Fruit fly (Drosophila melanogaster) Kc167 (cell line): Measurements from ENCODE around the gene stai.

Experiments used
- Myc ChIP-seq: fragments of >200 bp; optimal IDR thresholded peaks from 2 replicates; lab custom pipeline; 2017; ENCODE audit warnings: missing external identifiers
- Sin3A ChIP-seq: fragments of >200 bp; optimal IDR thresholded peaks from 2 replicates; lab custom pipeline; 2018; ENCODE audit warnings: missing external identifiers
- h ChIP-seq: fragments of >200 bp; optimal IDR thresholded peaks from 3 replicates; lab custom pipeline; 2018; ENCODE audit warnings: missing external identifiers
- insv ChIP-seq: fragments of >200 bp; optimal IDR thresholded peaks from 3 replicates; lab custom pipeline; 2018; ENCODE audit warnings: missing external identifiers
- psq ChIP-seq: fragments of >200 bp; optimal IDR thresholded peaks from 2 replicates; lab custom pipeline; 2017; ENCODE audit warnings: missing external identifiers
- ttk ChIP-seq: sonication (Bioruptor generic); optimal IDR thresholded peaks from 2 replicates; lab custom pipeline; 2017; ENCODE audit warnings: missing external identifiers

The stai gene

dm6 chr2L:6109313-6109847 lies 9.2 kb downstream of the stai start:
- TF ChIP-seq h = no peak
- no peak for TF ChIP-seq Myc (lab: Kevin White, UChicago)
- TF ChIP-seq psq (lab: Kevin White, UChicago) = no peak
- TF ChIP-seq Sin3A (lab: Kevin White, UChicago) = no peak
- no peak for TF ChIP-seq insv (lab: Kevin White, UChicago)
- no peak for TF ChIP-seq ttk (lab: Kevin White, UChicago)

DNA sequence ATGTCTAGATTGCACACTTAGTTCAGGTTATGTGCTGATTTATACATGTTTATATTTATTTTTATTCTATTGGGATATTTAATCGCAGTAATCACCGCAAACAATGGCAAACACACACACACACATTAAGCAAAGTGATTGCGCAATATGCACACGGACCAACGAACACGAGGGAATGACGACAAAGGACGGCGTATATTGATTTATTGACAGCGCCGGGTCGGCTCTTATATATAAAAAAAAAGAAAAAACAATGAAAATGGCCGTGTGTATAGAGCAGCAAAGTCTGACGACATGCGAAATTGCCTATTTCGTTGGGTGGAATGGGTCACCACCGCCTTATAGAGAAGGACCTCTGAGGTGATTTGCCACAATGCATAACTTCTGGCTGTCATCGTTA lies 10.6 kb downstream of the stai start:
- TF ChIP-seq h = no peak
- no peak for TF ChIP-seq psq (lab: Kevin White, UChicago)
- TF ChIP-seq Myc (lab: Kevin White, UChicago) = no peak
- no peak for TF ChIP-seq insv (lab: Kevin White, UChicago)
- no peak for TF ChIP-seq Sin3A (lab: Kevin White, UChicago)
- TF ChIP-seq ttk (lab: Kevin White, UChicago) = no peak

dm6 chr2L:6118212-6118611 lies 18.0 kb downstream of the stai start, which contains the start of gene CG31642:
Gene CG31642 (plus strand): TSS chr2L:6118512.
- TF ChIP-seq Myc (lab: Kevin White, UChicago) (no peak), insv (lab: Kevin White, UChicago) (no peak), Sin3A (lab: Kevin White, UChicago) (no peak), ttk (lab: Kevin White, UChicago) (no peak), psq (lab: Kevin White, UChicago) (no peak), h (no peak)

- TF ChIP-seq ttk (lab: Kevin White, UChicago) = no peak
- TF ChIP-seq psq (lab: Kevin White, UChicago) = no peak
- no peak for TF ChIP-seq h
- TF ChIP-seq insv (lab: Kevin White, UChicago) = no peak
- TF ChIP-seq Myc (lab: Kevin White, UChicago) = no peak
- no peak for TF ChIP-seq Sin3A (lab: Kevin White, UChicago)
These were observed 24.6 kb downstream of the stai start, which contains the start of gene Arpc4 for dm6 chr2L:6124815-6125214. Gene Arpc4 (plus strand): TSS chr2L:6125132.

DNA sequence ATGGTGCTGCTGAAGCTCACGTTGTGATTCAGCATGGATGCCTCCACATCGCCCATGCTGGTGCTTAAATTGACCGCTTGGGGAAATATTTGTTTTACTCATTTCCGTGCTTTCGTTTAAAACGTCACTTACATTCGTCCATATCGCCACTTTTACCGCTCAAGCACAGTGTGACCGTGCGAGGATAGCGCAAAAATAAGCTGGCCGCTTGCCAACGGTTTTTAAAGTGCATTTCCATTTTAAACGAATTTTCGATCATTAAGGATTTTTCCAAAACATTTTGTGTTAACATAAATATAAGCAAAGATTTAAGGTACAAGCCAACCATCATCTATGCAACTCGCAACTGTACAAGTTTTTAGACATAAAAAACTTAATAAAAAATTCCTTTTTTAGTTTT lies 27.3 kb downstream of the stai start, which contains the start of gene WDR79:
Gene WDR79, minus strand, starts transcription at position 298 of the 400 bp plus-strand sequence.
- TF ChIP-seq insv (lab: Kevin White, UChicago) (no peak), ttk (lab: Kevin White, UChicago) (no peak), Sin3A (lab: Kevin White, UChicago) (no peak), Myc (lab: Kevin White, UChicago) (no peak), h (no peak), psq (lab: Kevin White, UChicago) (no peak)

dm6 chr2L:6130522-6131073 lies 30.4 kb downstream of the stai start, which contains the start of the genes B9d2, tctn and CG9222:
Gene B9d2 (minus strand): TSS chr2L:6130651.
Gene tctn (minus strand): TSS chr2L:6130651.
Gene CG9222 (plus strand): TSS chr2L:6131023.
- TF ChIP-seq Myc (lab: Kevin White, UChicago) (no peak), h (no peak), ttk (lab: Kevin White, UChicago) (no peak), psq (lab: Kevin White, UChicago) (no peak), Sin3A (lab: Kevin White, UChicago) (no peak), insv (lab: Kevin White, UChicago) (no peak)

DNA sequence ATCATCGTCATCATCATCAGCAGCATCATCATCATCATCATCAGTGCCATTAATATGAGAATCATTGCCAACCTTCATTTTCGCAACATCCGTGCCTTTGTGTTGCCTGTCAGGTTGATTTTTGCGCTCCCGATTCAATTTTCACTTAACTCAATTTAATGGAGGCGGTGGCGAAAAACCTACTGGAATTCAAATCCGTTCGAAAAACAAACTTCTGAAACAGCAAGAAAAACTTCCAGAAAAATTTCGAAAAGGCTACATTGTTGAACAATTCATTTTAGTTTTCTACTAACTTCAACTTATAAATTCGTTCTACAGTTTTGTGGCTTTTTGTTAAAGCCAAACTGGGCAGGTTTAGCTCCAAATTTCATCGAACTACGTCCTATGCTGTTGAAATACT lies 38.9 kb downstream of the stai start, which contains the start of gene CG13991:
Gene CG13991, plus strand, starts transcription at position 301 of the 400 bp plus-strand sequence.
- TF ChIP-seq psq (lab: Kevin White, UChicago) = no peak
- no peak for TF ChIP-seq h
- no peak for TF ChIP-seq insv (lab: Kevin White, UChicago)
- TF ChIP-seq Myc (lab: Kevin White, UChicago) = no peak
- TF ChIP-seq Sin3A (lab: Kevin White, UChicago) = no peak
- no peak for TF ChIP-seq ttk (lab: Kevin White, UChicago)

DNA sequence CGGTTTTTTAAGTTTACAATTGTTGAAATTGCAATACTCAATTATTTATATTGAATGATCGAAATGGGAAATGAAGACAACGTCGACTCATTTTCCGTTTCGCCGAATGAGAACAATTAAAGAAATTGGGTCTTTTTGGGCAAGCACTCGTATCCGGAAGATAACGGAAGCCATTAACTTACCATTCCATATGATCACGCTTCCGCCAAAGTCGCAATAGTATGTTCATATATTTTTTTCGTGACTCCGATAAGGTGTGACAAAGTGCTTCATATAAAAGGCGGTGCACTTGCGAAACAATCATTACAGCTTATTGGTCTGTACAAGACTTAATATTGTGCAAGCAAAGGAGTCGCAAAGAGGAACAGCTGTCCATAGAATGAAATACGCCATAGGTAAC lies 51.5 kb downstream of the stai start, which contains the start of gene Muc26B:
Gene Muc26B, plus strand, starts transcription at position 301 of the 400 bp plus-strand sequence.
- TF ChIP-seq h = no peak
- TF ChIP-seq ttk (lab: Kevin White, UChicago) = no peak
- no peak for TF ChIP-seq insv (lab: Kevin White, UChicago)
- no peak for TF ChIP-seq Sin3A (lab: Kevin White, UChicago)
- TF ChIP-seq psq (lab: Kevin White, UChicago) = no peak
- TF ChIP-seq Myc (lab: Kevin White, UChicago) = no peak

DNA sequence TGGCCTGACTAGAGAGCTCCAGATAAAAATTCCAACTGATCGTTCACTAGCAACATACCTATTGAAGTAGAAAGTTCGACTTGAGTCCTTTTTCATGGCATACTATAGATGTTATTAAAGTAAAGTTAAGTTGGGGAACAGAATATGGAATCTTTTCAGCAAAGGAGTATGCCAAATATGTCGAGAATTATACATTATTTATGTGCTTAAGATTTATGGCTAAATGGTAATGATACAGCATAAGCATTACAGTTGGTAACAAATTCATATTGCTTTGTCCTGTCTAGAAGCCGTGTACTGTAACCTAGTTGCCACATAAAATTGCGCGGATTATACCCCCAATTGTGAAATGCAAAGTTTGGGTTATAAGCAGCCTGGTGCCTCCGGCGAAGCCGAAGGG lies 54.9 kb downstream of the stai start, which contains the start of gene CG31639:
Gene CG31639, minus strand, starts transcription at position 101 of the 400 bp plus-strand sequence.
- TF ChIP-seq insv (lab: Kevin White, UChicago) (no peak), h (no peak), ttk (lab: Kevin White, UChicago) (no peak), Sin3A (lab: Kevin White, UChicago) (no peak), psq (lab: Kevin White, UChicago) (no peak)

dm6 chr2L:6160100-6160499 lies 59.9 kb downstream of the stai start, which contains the start of gene CG13989:
Gene CG13989 (plus strand): TSS chr2L:6160400.
- no peak for TF ChIP-seq Sin3A (lab: Kevin White, UChicago)
- TF ChIP-seq ttk (lab: Kevin White, UChicago) = no peak
- no peak for TF ChIP-seq Myc (lab: Kevin White, UChicago)
- TF ChIP-seq psq (lab: Kevin White, UChicago) = no peak
- TF ChIP-seq h = no peak
- TF ChIP-seq insv (lab: Kevin White, UChicago) = no peak

DNA sequence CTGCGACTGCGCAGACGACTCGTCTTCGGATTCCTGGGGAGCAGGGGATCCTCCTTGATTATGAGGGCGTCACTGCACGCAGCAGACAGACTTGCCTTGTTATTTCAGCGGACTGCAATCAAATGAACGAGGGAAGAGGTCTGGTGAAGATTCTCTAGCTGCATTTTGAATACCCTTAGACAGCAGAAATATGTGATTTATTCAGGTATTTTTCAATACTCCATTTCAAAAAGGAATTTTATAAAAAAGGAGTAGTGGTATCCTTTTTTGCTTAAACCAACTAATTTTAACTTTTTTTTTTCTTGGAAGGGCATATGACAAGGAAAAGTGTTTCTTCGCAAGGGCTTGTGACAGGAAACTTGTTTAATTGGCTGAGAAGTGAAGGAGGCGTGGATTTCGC lies 65.5 kb downstream of the stai start:
- TF ChIP-seq psq (lab: Kevin White, UChicago) (no peak), Sin3A (lab: Kevin White, UChicago) (no peak), Myc (lab: Kevin White, UChicago) (no peak), ttk (lab: Kevin White, UChicago) (no peak), h (no peak), insv (lab: Kevin White, UChicago) (no peak)
